Worm (Caenorhabditis elegans) whole organism, young adult: ENCODE results near the gene srj-24.

Experiments
- B0336.3 ChIP-seq: fragments of 200-800 bp; sonication (Bioruptor generic); IDR thresholded peaks from 2 replicates; pipeline ENCODE4 v1.3.6; 2022; ENCODE audit warnings: missing genetic modification characterization, missing compliant biosample characterization
- F22D6.2 ChIP-seq: sonication (generic microtip); optimal IDR thresholded peaks from 2 replicates; lab custom pipeline; 2016; ENCODE audit warnings: mild to moderate bottlenecking, missing genetic modification characterization, missing compliant biosample characterization
- F52B5.7 ChIP-seq: sonication (generic microtip); optimal IDR thresholded peaks from 2 replicates; lab custom pipeline; 2016; ENCODE audit warnings: mild to moderate bottlenecking, missing genetic modification characterization, missing compliant biosample characterization
- F57C9.4 ChIP-seq: sonication (generic microtip); optimal IDR thresholded peaks from 2 replicates; lab custom pipeline; 2017; ENCODE audit warnings: mild to moderate bottlenecking, missing genetic modification characterization, missing compliant biosample characterization
- K11D2.4 ChIP-seq: fragments of 200-800 bp; sonication (Bioruptor generic); IDR thresholded peaks from 2 replicates; pipeline ENCODE4 v1.3.6; 2022; ENCODE audit warnings: missing genetic modification reagents, missing genetic modification characterization, missing compliant biosample characterization
- T07F8.4 ChIP-seq: sonication (generic microtip); optimal IDR thresholded peaks from 2 replicates; lab custom pipeline; 2016; ENCODE audit warnings: mild to moderate bottlenecking, missing genetic modification characterization, moderate library complexity, missing compliant biosample characterization
- akir-1 ChIP-seq: fragments of 200-800 bp; sonication (Bioruptor generic); optimal IDR thresholded peaks from 2 replicates; lab custom pipeline; 2018; ENCODE audit warnings: mild to moderate bottlenecking, missing genetic modification characterization, moderate library complexity, missing compliant biosample characterization
- ceh-27 ChIP-seq: fragments of 200-800 bp; sonication (Bioruptor generic); optimal IDR thresholded peaks from 2 replicates; lab custom pipeline; 2018; ENCODE audit warnings: mild to moderate bottlenecking, missing genetic modification characterization, moderate library complexity, missing compliant biosample characterization
- die-1 ChIP-seq: sonication (generic microtip); optimal IDR thresholded peaks from 2 replicates; lab custom pipeline; 2016; ENCODE audit warnings: missing genotype, mild to moderate bottlenecking, missing genetic modification characterization, missing compliant biosample characterization
- dox-1 ChIP-seq: fragments of 200-800 bp; sonication (Bioruptor generic); IDR thresholded peaks from 2 replicates; pipeline ENCODE4 v1.3.6; 2022; ENCODE audit warnings: missing genetic modification reagents, missing genetic modification characterization, missing compliant biosample characterization
- egl-44 ChIP-seq: fragments of 200-800 bp; sonication (Bioruptor generic); IDR thresholded peaks from 2 replicates; pipeline ENCODE4 v1.3.6; 2022; ENCODE audit warnings: missing genetic modification reagents, missing genetic modification characterization, missing compliant biosample characterization
- egrh-3 ChIP-seq: fragments of 200-800 bp; sonication (Bioruptor generic); IDR thresholded peaks from 2 replicates; pipeline ENCODE4 v1.3.6; 2022; ENCODE audit warnings: missing genetic modification reagents, missing genetic modification characterization, missing compliant biosample characterization
- ets-4 ChIP-seq: fragments of 200-800 bp; sonication (Bioruptor generic); optimal IDR thresholded peaks from 2 replicates; lab custom pipeline; 2018; ENCODE audit warnings: mild to moderate bottlenecking, missing genetic modification characterization, missing compliant biosample characterization
- him-1 ChIP-seq: sonication (generic microtip); optimal IDR thresholded peaks from 2 replicates; lab custom pipeline; 2016; ENCODE audit warnings: missing genotype, missing genetic modification reagents, missing genetic modification characterization, missing compliant biosample characterization
- hmg-1.2 ChIP-seq: fragments of 200-800 bp; sonication (Bioruptor generic); IDR thresholded peaks from 2 replicates; pipeline ENCODE4 v1.3.6; 2022; ENCODE audit warnings: missing genetic modification reagents, missing genetic modification characterization, missing compliant biosample characterization
- hsf-1 ChIP-seq: fragments of 200-800 bp; sonication (Bioruptor generic); IDR thresholded peaks from 2 replicates; pipeline ENCODE4 v1.3.6; 2022; ENCODE audit warnings: missing genetic modification reagents, missing genetic modification characterization, missing compliant biosample characterization
- let-607 ChIP-seq, 2 experiments: fragments of 200-800 bp in 1 of 2; sonication (Bioruptor generic) in 1 of 2; sonication (generic microtip) in 1 of 2; optimal IDR thresholded peaks; 2 replicates each; lab custom pipeline; 2016 to 2018; ENCODE audit warnings: mild to moderate bottlenecking in 2 of 2, missing compliant biosample characterization in 2 of 2, missing genetic modification characterization in 2 of 2, moderate library complexity in 2 of 2, missing genotype in 1 of 2
- lir-1 ChIP-seq: fragments of 200-800 bp; sonication (Bioruptor generic); conservative IDR thresholded peaks from 2 replicates; pipeline ENCODE4 v1.3.6; 2022; ENCODE audit warnings: missing genetic modification reagents, missing genetic modification characterization, missing compliant biosample characterization
- nfya-1 ChIP-seq: sonication (generic microtip); optimal IDR thresholded peaks from 2 replicates; lab custom pipeline; 2017; ENCODE audit warnings: antibody characterized with exemption, missing compliant biosample characterization, missing genetic modification characterization, borderline replicate concordance; ENCODE audit not compliant: insufficient read depth
- nhr-90 ChIP-seq: sonication (generic microtip); optimal IDR thresholded peaks from 2 replicates; lab custom pipeline; 2016; ENCODE audit warnings: missing genotype, mild to moderate bottlenecking, missing genetic modification characterization, missing compliant biosample characterization
- pbrm-1 ChIP-seq: fragments of 200-800 bp; sonication (Bioruptor generic); IDR thresholded peaks from 2 replicates; pipeline ENCODE4 v1.3.6; 2022; ENCODE audit warnings: missing genetic modification reagents, missing genetic modification characterization, missing compliant biosample characterization
- rec-8 ChIP-seq, 2 experiments: sonication (generic microtip); optimal IDR thresholded peaks; 2 replicates each; lab custom pipeline; 2016; ENCODE audit warnings: mild to moderate bottlenecking in 2 of 2, missing genetic modification characterization in 2 of 2, missing genetic modification reagents in 2 of 2, missing genotype in 2 of 2, missing biosample characterization in 1 of 2, missing compliant biosample characterization in 1 of 2, moderate library complexity in 1 of 2
- snpc-1.1 ChIP-seq: sonication (generic microtip); optimal IDR thresholded peaks from 2 replicates; lab custom pipeline; 2017; ENCODE audit warnings: missing genetic modification characterization, mild to moderate bottlenecking, missing compliant biosample characterization, antibody characterized with exemption, moderate library complexity, missing genotype, missing genetic modification reagents; ENCODE audit not compliant: insufficient read depth
- snpc-1.3 ChIP-seq: sonication (generic microtip); optimal IDR thresholded peaks from 2 replicates; lab custom pipeline; 2017; ENCODE audit warnings: missing genetic modification characterization, mild to moderate bottlenecking, missing compliant biosample characterization, antibody characterized with exemption, moderate library complexity, missing genotype, missing genetic modification reagents; ENCODE audit not compliant: insufficient read depth
- snpc-3.4 ChIP-seq: sonication (generic microtip); optimal IDR thresholded peaks from 2 replicates; lab custom pipeline; 2017; ENCODE audit warnings: missing genetic modification characterization, mild to moderate bottlenecking, missing compliant biosample characterization, antibody characterized with exemption, moderate library complexity, missing genotype, missing genetic modification reagents
- snpc-4 ChIP-seq, 5 experiments: fragments of 150-350 bp in 1 of 5; sonication (generic microtip) in 4 of 5; optimal IDR thresholded peaks; 2 replicates each; lab custom pipeline; 2014 to 2018; ENCODE audit warnings: missing genetic modification characterization in 5 of 5, missing biosample characterization in 3 of 5, antibody characterized with exemption in 2 of 5, mild to moderate bottlenecking in 2 of 5, missing compliant biosample characterization in 2 of 5, missing genotype in 2 of 5, moderate library complexity in 2 of 5, missing genetic modification reagents in 1 of 5
- sptf-2 ChIP-seq: fragments of 200-800 bp; sonication (Bioruptor generic); optimal IDR thresholded peaks from 2 replicates; lab custom pipeline; 2018; ENCODE audit warnings: mild to moderate bottlenecking, missing genetic modification characterization, missing compliant biosample characterization
- zfh-2 ChIP-seq: fragments of 200-800 bp; sonication (Bioruptor generic); conservative IDR thresholded peaks from 2 replicates; pipeline ENCODE4 v1.3.6; 2022; ENCODE audit warnings: missing genetic modification reagents, missing genetic modification characterization, missing compliant biosample characterization
- ztf-18 ChIP-seq: sonication (generic microtip); optimal IDR thresholded peaks from 2 replicates; lab custom pipeline; 2016; ENCODE audit warnings: missing genotype, mild to moderate bottlenecking, missing genetic modification characterization, missing compliant biosample characterization

srj-24 gene

ce11 chrV:695914-696313 lies 42.8 kb downstream of the srj-24 start, which contains the start of gene srj-52 (continued):
- no peak for TF ChIP-seq sptf-2
- TF ChIP-seq F57C9.4 (tag; lab: Kevin White, UChicago), result no peak
- TF ChIP-seq ceh-27, result no peak
- no peak for TF ChIP-seq akir-1 (GFP tag; lab: Kevin White, UChicago)
- no peak for TF ChIP-seq him-1 (tag; lab: Kevin White, UChicago)

- no peak for TF ChIP-seq nhr-90 (tag; lab: Kevin White, UChicago)
- no peak for TF ChIP-seq snpc-1.3 (tag; lab: Kevin White, UChicago)
- no peak for TF ChIP-seq hmg-1.2 (GFP tag; lab: Robert Waterston, UW)
- TF ChIP-seq lir-1, result no peak
- no peak for TF ChIP-seq F22D6.2 (tag; lab: Kevin White, UChicago)
- no peak for TF ChIP-seq let-607 (tag; optimal IDR thresholded peaks at IDR 0.05; lab: Kevin White, UChicago)
- TF ChIP-seq pbrm-1 (GFP tag; lab: Robert Waterston, UW), result no peak
- no peak for TF ChIP-seq him-1 (tag; lab: Kevin White, UChicago)
- TF ChIP-seq nfya-1, result no peak
- TF ChIP-seq die-1 (tag; lab: Kevin White, UChicago), result no peak
- TF ChIP-seq rec-8 (tag; optimal IDR thresholded peaks at IDR 0.05; lab: Kevin White, UChicago), result no peak
- no peak for TF ChIP-seq T07F8.4 (tag; lab: Kevin White, UChicago)
- TF ChIP-seq egl-44 (GFP tag; lab: Robert Waterston, UW), result no peak
- TF ChIP-seq hsf-1 (GFP tag; lab: Robert Waterston, UW), result no peak
Observed at ce11 chrV:694625-695024, 44.0 kb downstream of the srj-24 start, which contains the start of gene srj-53. TSS of gene srj-53 (minus strand) at chrV:694725.

- no peak for TF ChIP-seq snpc-3.4 (tag; lab: Kevin White, UChicago)
- TF ChIP-seq nfya-1, result no peak
- TF ChIP-seq ets-4 (GFP tag; lab: Kevin White, UChicago), result no peak
- TF ChIP-seq B0336.3 (GFP tag; lab: Robert Waterston, UW), result no peak
- TF ChIP-seq F52B5.7 (tag; lab: Kevin White, UChicago), result no peak
- TF ChIP-seq K11D2.4 (GFP tag; lab: Robert Waterston, UW), result no peak
- TF ChIP-seq rec-8 (tag; optimal IDR thresholded peaks at IDR 0.05; lab: Kevin White, UChicago), result no peak
Observed at ce11 chrV:692720-693422, 45.8 kb downstream of the srj-24 start, which contains the start of gene srx-4. TSS of gene srx-4 (minus strand) at chrV:692770.

ce11 chrV:689538-689937 lies 49.1 kb downstream of the srj-24 start:
- no peak for TF ChIP-seq ztf-18
- TF ChIP-seq F22D6.2 (tag; lab: Kevin White, UChicago), result no peak
- TF ChIP-seq snpc-4 (GFP tag; optimal IDR thresholded peaks at IDR 0.05; lab: Kevin White, UChicago), result no peak
- TF ChIP-seq snpc-4 (tag; optimal IDR thresholded peaks at IDR 0.05; lab: Kevin White, UChicago), result no peak
- peak; percentile 70 for TF ChIP-seq zfh-2 (GFP tag; lab: Robert Waterston, UW)
- TF ChIP-seq egrh-3 (GFP tag; lab: Robert Waterston, UW), result peak; percentile 46; the same call in 1 of the 2 replicates
- no peak for TF ChIP-seq ets-4 (GFP tag; lab: Kevin White, UChicago)
- no peak for TF ChIP-seq dox-1 (GFP tag; lab: Robert Waterston, UW)
- no peak for TF ChIP-seq snpc-1.1 (tag; lab: Kevin White, UChicago)
